Fruit fly (Drosophila melanogaster) S2 (cell line): ENCODE measurements around the gene CG12290.

ENCODE experiments used
- CG8478 ChIP-seq: fragments of >200 bp; optimal IDR thresholded peaks from 2 replicates; lab custom pipeline; 2018
- CTCF ChIP-seq, 2 experiments: fragments of >200 bp; optimal IDR thresholded peaks; 2 replicates each; lab custom pipeline; 2018

The CG12290 gene

DNA sequence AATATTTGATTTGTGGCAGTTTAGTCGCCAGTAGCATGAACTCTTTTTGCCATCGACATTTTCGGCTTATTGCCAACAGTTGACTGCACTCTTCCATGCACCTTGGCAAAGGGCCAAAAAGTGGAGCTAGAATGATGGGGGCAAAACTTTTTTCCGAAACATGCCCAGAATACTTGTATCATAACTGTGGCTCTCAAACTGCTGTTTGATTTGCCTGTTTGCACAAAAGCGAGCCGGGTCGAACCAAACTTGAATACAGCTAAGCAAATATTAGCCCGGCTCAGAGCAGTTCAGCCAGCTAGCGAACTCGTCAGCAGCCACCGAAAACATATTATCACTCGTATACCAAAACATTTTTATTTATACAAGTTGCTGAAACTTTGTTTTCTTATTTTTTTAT is 8.9 kb downstream of the CG12290 start:
- TF ChIP-seq CG8478 (lab: Kevin White, UChicago): no peak
- no peak for TF ChIP-seq CTCF (optimal IDR thresholded peaks at IDR 0.05; lab: Kevin White, UChicago)

DNA sequence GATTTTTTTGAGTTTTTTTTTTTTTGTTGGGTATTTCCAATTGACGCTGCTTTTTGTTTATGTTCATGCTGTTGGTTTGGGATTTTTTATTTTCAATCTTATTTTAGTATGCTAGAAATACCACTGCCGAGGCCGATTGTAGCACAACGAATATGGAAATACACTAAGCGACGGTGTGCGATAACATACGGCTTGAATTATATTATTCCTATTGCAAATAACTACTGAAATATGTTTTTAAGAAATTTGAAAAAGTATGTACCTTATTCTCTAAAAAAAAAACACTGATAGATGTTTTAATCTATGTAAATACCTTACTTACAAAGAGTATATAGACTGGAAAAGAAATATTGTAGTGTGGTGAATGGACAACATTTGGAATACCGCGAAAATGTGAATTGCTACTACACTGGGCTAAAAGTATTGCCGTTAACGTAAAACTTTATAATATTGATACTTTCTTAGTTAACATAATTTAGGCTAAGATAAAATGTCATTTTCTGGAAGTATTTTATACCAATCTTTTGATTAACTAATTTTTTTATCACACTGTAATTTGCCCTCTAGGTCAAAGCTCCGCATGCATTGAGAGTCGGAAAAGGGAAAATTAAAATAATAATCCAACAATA is 12.5 kb downstream of the CG12290 start:
- TF ChIP-seq CG8478 (lab: Kevin White, UChicago) (no peak), CTCF (optimal IDR thresholded peaks at IDR 0.05; lab: Kevin White, UChicago) (no peak)

- no peak for TF ChIP-seq CG8478 (lab: Kevin White, UChicago)
- TF ChIP-seq CTCF (optimal IDR thresholded peaks at IDR 0.05; lab: Kevin White, UChicago): no peak
Observed at dm6 chr3R:26247801-26248525, 17.9 kb downstream of the CG12290 start.

DNA sequence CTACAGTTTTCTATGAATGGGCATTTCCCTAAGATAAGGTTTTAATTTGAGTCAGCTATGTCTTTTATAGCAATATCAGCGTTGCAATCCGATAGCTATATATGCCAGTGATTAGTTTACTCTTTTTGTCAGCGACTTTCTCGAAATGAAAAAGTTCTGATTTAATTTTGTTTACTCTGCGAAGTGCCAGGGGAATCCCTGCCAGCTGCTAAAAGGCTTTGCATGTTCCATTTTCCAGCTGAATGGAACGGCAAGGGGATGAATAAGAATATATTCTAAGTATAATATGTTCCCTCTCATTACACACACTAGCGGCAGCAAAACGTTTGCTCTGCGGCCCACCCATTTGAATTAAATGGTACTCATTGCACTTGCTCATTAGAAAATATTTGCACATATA is 19.8 kb downstream of the CG12290 start:
- TF ChIP-seq CTCF (optimal IDR thresholded peaks at IDR 0.05; lab: Kevin White, UChicago) (no peak), CG8478 (lab: Kevin White, UChicago) (no peak)

DNA sequence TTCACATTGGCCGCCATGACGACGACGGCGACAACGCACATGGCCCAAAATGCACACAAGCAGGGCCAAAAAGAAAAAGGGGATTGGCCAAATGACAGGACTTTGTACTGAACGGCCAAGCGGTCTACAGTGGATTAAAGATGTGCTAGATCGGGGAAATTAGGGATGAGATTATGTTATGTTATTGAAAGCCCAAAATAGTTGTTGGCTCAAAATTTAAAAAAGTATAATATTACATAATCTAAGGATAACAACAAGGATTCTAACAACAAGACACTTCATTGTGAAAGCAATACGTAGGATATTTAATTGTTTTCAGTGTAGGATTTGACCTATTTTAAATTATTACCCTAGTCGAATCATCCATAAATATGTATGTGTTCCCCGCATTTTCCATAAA is 21.7 kb downstream of the CG12290 start:
- TF ChIP-seq CG8478 (lab: Kevin White, UChicago) (no peak), CTCF (optimal IDR thresholded peaks at IDR 0.05; lab: Kevin White, UChicago) (no peak)

DNA sequence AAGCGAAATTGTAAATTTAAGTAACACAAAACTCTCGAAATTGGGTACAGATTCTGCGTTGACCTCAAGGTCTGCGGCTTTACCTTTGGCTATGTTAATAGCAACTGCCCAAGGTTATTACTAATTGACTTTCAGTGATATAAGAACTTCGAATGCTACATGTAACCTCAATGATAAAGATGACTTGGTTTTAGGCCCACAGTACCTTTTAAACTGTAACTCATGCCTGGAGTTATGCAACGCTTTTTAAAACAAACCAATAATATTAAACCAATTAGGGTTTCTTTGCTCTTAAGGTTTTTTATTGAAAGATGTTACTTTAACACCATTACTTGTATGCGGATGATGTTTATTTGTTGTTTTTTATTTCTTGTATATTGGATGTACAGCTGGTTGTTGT is 23.7 kb downstream of the CG12290 start:
- no peak for TF ChIP-seq CG8478 (lab: Kevin White, UChicago)
- no peak for TF ChIP-seq CTCF (optimal IDR thresholded peaks at IDR 0.05; lab: Kevin White, UChicago)

dm6 chr3R:26258384-26258819 is 28.4 kb downstream of the CG12290 start:
- TF ChIP-seq CG8478 (lab: Kevin White, UChicago) (no peak), CTCF (optimal IDR thresholded peaks at IDR 0.05; lab: Kevin White, UChicago) (no peak)

DNA sequence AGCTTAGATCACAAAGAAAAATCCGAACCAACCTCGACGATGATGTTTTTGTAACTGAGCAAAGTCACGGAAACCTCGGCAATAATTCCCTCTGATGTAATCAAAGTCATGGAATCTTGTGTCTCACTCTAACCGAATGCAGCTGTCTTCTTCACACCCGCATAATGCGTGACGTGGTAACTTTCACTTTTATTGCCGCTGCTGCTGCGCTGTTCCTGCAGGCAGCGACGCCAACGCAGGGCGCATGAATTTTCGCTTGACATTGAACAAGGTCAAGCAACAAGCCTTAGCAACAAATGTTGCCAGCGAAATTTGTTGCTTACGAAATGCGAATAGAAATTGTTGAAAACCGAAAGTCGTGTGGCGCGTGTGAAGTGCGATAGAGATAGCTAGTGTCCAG is 28.9 kb downstream of the CG12290 start:
- TF ChIP-seq CG8478 (lab: Kevin White, UChicago) (no peak), CTCF (optimal IDR thresholded peaks at IDR 0.05; lab: Kevin White, UChicago) (no peak)

dm6 chr3R:26259863-26260262 is 29.8 kb downstream of the CG12290 start:
- TF ChIP-seq CTCF (optimal IDR thresholded peaks at IDR 0.05; lab: Kevin White, UChicago) (no peak), CG8478 (lab: Kevin White, UChicago) (no peak)

DNA sequence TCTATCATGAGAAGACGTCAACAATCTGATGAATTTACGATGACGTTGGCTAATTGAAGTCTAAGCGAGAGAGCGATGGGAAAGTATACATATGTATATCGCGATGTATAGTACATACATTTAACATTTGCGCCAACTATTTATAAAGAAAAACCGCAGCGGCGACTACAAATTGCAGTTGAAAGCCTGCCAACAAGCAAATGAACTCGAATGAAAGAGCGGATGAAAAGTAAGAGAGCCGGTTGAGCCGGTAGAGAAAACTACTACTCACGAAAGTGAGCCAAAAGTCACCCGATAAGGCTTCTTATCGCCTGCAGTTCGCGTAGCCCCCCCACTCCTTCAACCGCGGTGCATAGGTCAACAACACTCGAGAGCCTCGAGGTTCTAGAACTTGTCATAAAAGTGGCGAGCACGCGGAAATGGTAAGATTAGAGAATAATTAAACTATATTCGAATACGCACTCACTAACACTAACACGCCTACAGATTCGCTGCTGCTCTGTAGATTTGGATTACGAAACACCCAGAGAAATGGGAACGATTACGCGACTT is 30.7 kb downstream of the CG12290 start:
- TF ChIP-seq CG8478 (lab: Kevin White, UChicago) (no peak), CTCF (optimal IDR thresholded peaks at IDR 0.05; lab: Kevin White, UChicago) (no peak)

dm6 chr3R:26261244-26261788 is 31.3 kb downstream of the CG12290 start, which contains the start of gene Ald1:
Ald1 (minus strand) TSS chr3R:26261591.
- TF ChIP-seq CG8478 (lab: Kevin White, UChicago) (no peak), CTCF (optimal IDR thresholded peaks at IDR 0.05; lab: Kevin White, UChicago) (no peak)

- no peak for TF ChIP-seq CTCF (optimal IDR thresholded peaks at IDR 0.05; lab: Kevin White, UChicago)
- TF ChIP-seq CG8478 (lab: Kevin White, UChicago): no peak
Observed at dm6 chr3R:26262478-26262877, 32.4 kb downstream of the CG12290 start, which contains the start of gene CG6154. CG6154 (plus strand) TSS chr3R:26262662.

- TF ChIP-seq CTCF (optimal IDR thresholded peaks at IDR 0.05; lab: Kevin White, UChicago) (no peak), CG8478 (lab: Kevin White, UChicago) (no peak)
Observed at dm6 chr3R:26280403-26280802, 50.4 kb downstream of the CG12290 start.
